Worm (Caenorhabditis elegans): ENCODE results near the gene pho-5.
A peak's percentile ranks its signal among the peaks of the same experiment; 100 is the strongest.

pho-5 gene

ce11 chrIII:7234148-7234547 lies 51.5 kb downstream of the pho-5 start, which contains the start of gene ndus-8:
Gene ndus-8 (minus strand): TSS chrIII:7234202.
- TF ChIP-seq nhr-11 (tag; optimal IDR thresholded peaks at IDR 0.05), result no peak
- peak; percentile 24 for TF ChIP-seq nfya-1 (tag; optimal IDR thresholded peaks at IDR 0.05)
- TF ChIP-seq fkh-10 (GFP tag; optimal IDR thresholded peaks at IDR 0.05), result no peak
- TF ChIP-seq ttx-3 (tag; optimal IDR thresholded peaks at IDR 0.05), result no peak

All from whole organism, late embryonic.